Worm (Caenorhabditis elegans) whole organism, L3 larva: ENCODE data around the gene F32D8.4.

Experiments used
- R02D3.7 ChIP-seq: fragments of 150-350 bp; optimal IDR thresholded peaks from 2 replicates; lab custom pipeline; 2014; ENCODE audit warnings: missing biosample characterization, missing genetic modification characterization
- ZK546.5 ChIP-seq: sonication (generic microtip); optimal IDR thresholded peaks from 2 replicates; lab custom pipeline; 2017; ENCODE audit warnings: missing biosample characterization, missing genetic modification characterization
- aly-2 ChIP-seq: fragments of 150-350 bp; optimal IDR thresholded peaks from 2 replicates; lab custom pipeline; 2014; ENCODE audit warnings: missing biosample characterization, missing genetic modification characterization
- ama-1 ChIP-seq: fragments of 150-350 bp; optimal IDR thresholded peaks from 2 replicates; lab custom pipeline; 2018
- ceh-16 ChIP-seq: sonication (generic microtip); optimal IDR thresholded peaks from 2 replicates; lab custom pipeline; 2017; ENCODE audit warnings: missing biosample characterization, missing genetic modification characterization
- ceh-28 ChIP-seq: fragments of 150-350 bp; optimal IDR thresholded peaks from 2 replicates; lab custom pipeline; 2014; ENCODE audit warnings: missing biosample characterization, missing genetic modification reagents, missing genetic modification characterization
- ceh-82 ChIP-seq: fragments of 150-350 bp; optimal IDR thresholded peaks from 2 replicates; lab custom pipeline; 2014; ENCODE audit warnings: missing biosample characterization, missing genetic modification characterization
- ceh-9 ChIP-seq: sonication (generic microtip); optimal IDR thresholded peaks from 2 replicates; lab custom pipeline; 2018; ENCODE audit warnings: missing biosample characterization, missing genetic modification characterization
- daf-12 ChIP-seq: fragments of 150-350 bp; optimal IDR thresholded peaks from 2 replicates; lab custom pipeline; 2014; ENCODE audit warnings: missing biosample characterization, missing genetic modification reagents, missing genetic modification characterization
- egl-27 ChIP-seq: sonication (generic microtip); optimal IDR thresholded peaks from 4 replicates; lab custom pipeline; 2017; ENCODE audit warnings: missing biosample characterization, missing genetic modification reagents, missing genetic modification characterization
- egl-5 ChIP-seq: fragments of 150-350 bp; optimal IDR thresholded peaks from 2 replicates; lab custom pipeline; 2017; ENCODE audit warnings: missing biosample characterization, missing genetic modification reagents, missing genetic modification characterization, inconsistent platforms
- elt-1 ChIP-seq: fragments of 150-350 bp; optimal IDR thresholded peaks from 2 replicates; lab custom pipeline; 2014; ENCODE audit warnings: missing biosample characterization, missing genetic modification characterization
- elt-2 ChIP-seq: sonication (generic microtip); optimal IDR thresholded peaks from 2 replicates; lab custom pipeline; 2016; ENCODE audit warnings: missing genetic modification reagents, mild to moderate bottlenecking, missing genetic modification characterization, missing compliant biosample characterization
- elt-3 ChIP-seq, 3 experiments: fragments of 150-350 bp in 1 of 3; sonication (generic microtip) in 2 of 3; optimal IDR thresholded peaks; 2 replicates in 2 of 3; 4 replicates in 1 of 3; lab custom pipeline; 2014 to 2017; ENCODE audit warnings: missing biosample characterization in 3 of 3, missing genetic modification characterization in 3 of 3
- eor-1 ChIP-seq, 2 experiments: fragments of 150-350 bp; optimal IDR thresholded peaks; 2 replicates each; lab custom pipeline; 2014 to 2018; ENCODE audit warnings: missing biosample characterization in 2 of 2, missing genetic modification characterization in 2 of 2
- fkh-10 ChIP-seq: sonication (generic microtip); optimal IDR thresholded peaks from 2 replicates; lab custom pipeline; 2017; ENCODE audit warnings: missing biosample characterization, missing genetic modification reagents, missing genetic modification characterization
- fos-1 ChIP-seq: fragments of 150-350 bp; optimal IDR thresholded peaks from 2 replicates; lab custom pipeline; 2014; ENCODE audit warnings: missing biosample characterization, missing genetic modification characterization
- hmg-11 ChIP-seq: sonication (generic microtip); optimal IDR thresholded peaks from 2 replicates; lab custom pipeline; 2016; ENCODE audit warnings: missing genetic modification characterization, missing compliant biosample characterization
- lin-15B ChIP-seq: fragments of 150-350 bp; optimal IDR thresholded peaks from 2 replicates; lab custom pipeline; 2014; ENCODE audit warnings: missing biosample characterization, missing genetic modification characterization
- lin-39 ChIP-seq: fragments of 150-350 bp; optimal IDR thresholded peaks from 2 replicates; lab custom pipeline; 2018; ENCODE audit warnings: missing biosample characterization, missing genetic modification reagents, missing genetic modification characterization
- mdl-1 ChIP-seq: fragments of 150-350 bp; optimal IDR thresholded peaks from 2 replicates; lab custom pipeline; 2014; ENCODE audit warnings: missing biosample characterization, missing genetic modification characterization
- mml-1 ChIP-seq: fragments of 150-350 bp; sonication (generic microtip); optimal IDR thresholded peaks from 3 replicates; lab custom pipeline; 2014; ENCODE audit warnings: missing biosample characterization, missing genetic modification characterization
- nfya-1 ChIP-seq: sonication (generic microtip); optimal IDR thresholded peaks from 2 replicates; lab custom pipeline; 2017; ENCODE audit warnings: missing genetic modification characterization, mild to moderate bottlenecking, missing compliant biosample characterization, antibody characterized with exemption, moderate library complexity; ENCODE audit not compliant: insufficient read depth
- nhr-11 ChIP-seq: fragments of 150-350 bp; optimal IDR thresholded peaks from 2 replicates; lab custom pipeline; 2014; ENCODE audit warnings: missing biosample characterization, missing genetic modification characterization
- nhr-12 ChIP-seq: fragments of 150-350 bp; optimal IDR thresholded peaks from 2 replicates; lab custom pipeline; 2014; ENCODE audit warnings: missing biosample characterization, missing genetic modification characterization
- nhr-23 ChIP-seq: fragments of 150-350 bp; optimal IDR thresholded peaks from 2 replicates; lab custom pipeline; 2014; ENCODE audit warnings: missing biosample characterization, missing genetic modification reagents, missing genetic modification characterization
- nhr-237 ChIP-seq: fragments of 150-350 bp; optimal IDR thresholded peaks from 2 replicates; lab custom pipeline; 2014; ENCODE audit warnings: missing biosample characterization, missing genetic modification characterization
- nhr-28 ChIP-seq: fragments of 150-350 bp; optimal IDR thresholded peaks from 2 replicates; lab custom pipeline; 2014; ENCODE audit warnings: missing biosample characterization, missing genetic modification characterization
- nhr-67 ChIP-seq: fragments of 150-350 bp; optimal IDR thresholded peaks from 2 replicates; lab custom pipeline; 2014; ENCODE audit warnings: missing biosample characterization, missing genetic modification characterization
- nhr-76 ChIP-seq: fragments of 150-350 bp; sonication (generic microtip); optimal IDR thresholded peaks from 5 replicates; lab custom pipeline; 2014; ENCODE audit warnings: missing biosample characterization, missing genetic modification characterization
- nhr-77 ChIP-seq: fragments of 150-350 bp; optimal IDR thresholded peaks from 2 replicates; lab custom pipeline; 2014; ENCODE audit warnings: missing biosample characterization, missing genetic modification characterization
- pha-4 ChIP-seq: fragments of 150-350 bp; optimal IDR thresholded peaks from 2 replicates; lab custom pipeline; 2014; ENCODE audit warnings: missing biosample characterization, missing genetic modification reagents, missing genetic modification characterization
- pqm-1 ChIP-seq: fragments of 150-350 bp; optimal IDR thresholded peaks from 2 replicates; lab custom pipeline; 2017; ENCODE audit warnings: missing biosample characterization, missing genetic modification characterization, inconsistent platforms
- sea-2 ChIP-seq: fragments of 150-350 bp; sonication (generic microtip); optimal IDR thresholded peaks from 4 replicates; lab custom pipeline; 2014; ENCODE audit warnings: missing biosample characterization, missing genetic modification reagents, missing genetic modification characterization
- skn-1 ChIP-seq: fragments of 150-350 bp; optimal IDR thresholded peaks from 2 replicates; lab custom pipeline; 2014; ENCODE audit warnings: missing biosample characterization, missing genetic modification characterization
- snpc-4 ChIP-seq: fragments of 150-350 bp; optimal IDR thresholded peaks from 2 replicates; lab custom pipeline; 2014; ENCODE audit warnings: missing biosample characterization, missing genetic modification characterization
- tbx-2 ChIP-seq: sonication (generic microtip); optimal IDR thresholded peaks from 2 replicates; lab custom pipeline; 2016; ENCODE audit warnings: mild to moderate bottlenecking, missing genetic modification characterization, missing compliant biosample characterization
- unc-62 ChIP-seq: fragments of 150-350 bp; sonication (generic microtip); optimal IDR thresholded peaks from 4 replicates; lab custom pipeline; 2014; ENCODE audit warnings: missing biosample characterization, missing genetic modification reagents, missing genetic modification characterization
- zag-1 ChIP-seq: fragments of 150-350 bp; optimal IDR thresholded peaks from 2 replicates; lab custom pipeline; 2014; ENCODE audit warnings: missing biosample characterization, missing genetic modification characterization
- ztf-11 ChIP-seq: fragments of 150-350 bp; optimal IDR thresholded peaks from 2 replicates; lab custom pipeline; 2014; ENCODE audit warnings: missing biosample characterization, missing genetic modification characterization

F32D8.4 gene

DNA sequence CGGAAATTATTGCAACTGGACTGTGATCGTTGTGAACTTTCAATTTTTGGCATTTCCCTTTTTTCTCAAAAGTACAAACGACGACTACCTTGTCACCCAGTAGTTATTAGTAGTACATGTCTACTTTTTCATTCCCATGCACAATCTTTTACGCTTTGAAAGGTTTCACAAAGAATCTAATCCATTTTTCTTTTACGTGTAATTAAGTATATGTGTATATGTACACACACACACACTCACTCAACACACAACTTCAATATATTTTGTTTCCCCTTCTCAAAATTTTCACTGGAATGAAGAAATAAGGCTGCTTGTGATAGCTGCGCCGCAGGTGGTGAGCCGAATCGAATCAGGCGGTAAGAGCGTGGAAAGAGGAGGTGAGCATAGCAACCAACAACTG is 31.4 kb upstream of the F32D8.4 start, which contains the start of gene F58B4.6:
Gene F58B4.6 (plus strand): TSS at position 301 of the 400 bp plus-strand sequence.
- TF ChIP-seq nhr-12 (tag; lab: Kevin White, UChicago): no peak
- TF ChIP-seq ama-1 (lab: Kevin White, UChicago): no peak
- TF ChIP-seq lin-15B: no peak
- TF ChIP-seq nhr-28: no peak
- TF ChIP-seq nfya-1 (tag; lab: Kevin White, UChicago): no peak
- no peak for TF ChIP-seq ceh-16 (tag; lab: Kevin White, UChicago)
- no peak for TF ChIP-seq nhr-77 (tag; lab: Kevin White, UChicago)
- no peak for TF ChIP-seq R02D3.7 (tag; lab: Kevin White, UChicago)
- no peak for TF ChIP-seq hmg-11 (tag; lab: Kevin White, UChicago)

DNA sequence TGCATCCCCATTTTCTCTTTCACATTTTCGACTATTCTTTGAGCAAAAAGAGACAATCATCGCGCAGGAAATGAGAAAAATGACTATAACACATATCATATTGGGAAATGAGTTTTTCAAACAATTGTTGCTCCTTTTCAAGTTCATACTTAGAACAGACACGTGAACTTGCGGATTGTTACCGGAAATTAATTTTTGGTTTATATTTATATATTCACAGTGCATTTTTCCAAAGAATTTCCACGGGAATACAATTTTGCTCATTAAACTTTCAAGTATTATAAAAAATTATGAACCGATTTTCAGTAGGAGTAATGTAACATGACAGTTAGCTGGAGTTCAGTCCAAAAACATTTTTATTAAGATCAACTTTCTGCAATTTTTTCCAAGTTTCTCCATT is 29.9 kb upstream of the F32D8.4 start, which contains the start of gene F58B4.7:
Gene F58B4.7 (minus strand): TSS at position 101 of the 400 bp plus-strand sequence.
- no peak for TF ChIP-seq sea-2 (GFP tag; lab: Kevin White, UChicago)
- TF ChIP-seq skn-1: no peak
- no peak for TF ChIP-seq ceh-9 (tag; lab: Kevin White, UChicago)
- TF ChIP-seq nfya-1 (tag; lab: Kevin White, UChicago): no peak
- TF ChIP-seq lin-15B: no peak
- no peak for TF ChIP-seq snpc-4 (tag; lab: Kevin White, UChicago)
- no peak for TF ChIP-seq mml-1 (tag; lab: Kevin White, UChicago)
- no peak for TF ChIP-seq elt-1
- no peak for TF ChIP-seq aly-2 (tag; lab: Kevin White, UChicago)
- TF ChIP-seq daf-12: no peak
- no peak for TF ChIP-seq fkh-10
- TF ChIP-seq egl-5 (tag; lab: Kevin White, UChicago): no peak
- no peak for TF ChIP-seq tbx-2 (tag; lab: Kevin White, UChicago)

- TF ChIP-seq pqm-1 (no peak), nhr-237 (tag; lab: Kevin White, UChicago) (no peak), ceh-82 (tag; lab: Kevin White, UChicago) (no peak), lin-39 (no peak), elt-3 (tag; optimal IDR thresholded peaks at IDR 0.05; lab: Kevin White, UChicago) (no peak), elt-2 (tag; lab: Kevin White, UChicago) (no peak), ceh-16 (tag; lab: Kevin White, UChicago) (no peak), fos-1 (tag; lab: Kevin White, UChicago) (no peak)
Measured at ce11 chrV:10921747-10922146, 28.4 kb upstream of the F32D8.4 start, which contains the start of gene nas-31. Gene nas-31, minus strand, starts transcription at chrV:10921847.

ce11 chrV:10918373-10918772 is 25.0 kb upstream of the F32D8.4 start, which contains the start of gene F58B4.2:
Gene F58B4.2, minus strand, starts transcription at chrV:10918473.
- no peak for TF ChIP-seq hmg-11 (tag; lab: Kevin White, UChicago)
- no peak for TF ChIP-seq aly-2 (tag; lab: Kevin White, UChicago)
- TF ChIP-seq ama-1 (lab: Kevin White, UChicago): no peak
- TF ChIP-seq mml-1 (tag; lab: Kevin White, UChicago): no peak
- TF ChIP-seq nfya-1 (tag; lab: Kevin White, UChicago): no peak
- TF ChIP-seq daf-12: no peak
- no peak for TF ChIP-seq ztf-11 (tag; lab: Kevin White, UChicago)
- no peak for TF ChIP-seq egl-27 (tag; lab: Kevin White, UChicago)
- no peak for TF ChIP-seq ceh-9 (tag; lab: Kevin White, UChicago)
- TF ChIP-seq nhr-11 (tag; lab: Kevin White, UChicago): no peak
- TF ChIP-seq eor-1 (tag; optimal IDR thresholded peaks at IDR 0.05; lab: Kevin White, UChicago): no peak
- TF ChIP-seq ceh-82 (tag; lab: Kevin White, UChicago): no peak
- TF ChIP-seq lin-39: no peak
- no peak for TF ChIP-seq ZK546.5 (tag; lab: Kevin White, UChicago)
- TF ChIP-seq nhr-237 (tag; lab: Kevin White, UChicago): no peak
- TF ChIP-seq nhr-28: no peak
- no peak for TF ChIP-seq ceh-28 (tag; lab: Kevin White, UChicago)
- no peak for TF ChIP-seq mdl-1 (tag; lab: Kevin White, UChicago)
- no peak for TF ChIP-seq unc-62 (GFP tag; lab: Kevin White, UChicago)
- TF ChIP-seq, all 47 proteins: peak for 0

DNA sequence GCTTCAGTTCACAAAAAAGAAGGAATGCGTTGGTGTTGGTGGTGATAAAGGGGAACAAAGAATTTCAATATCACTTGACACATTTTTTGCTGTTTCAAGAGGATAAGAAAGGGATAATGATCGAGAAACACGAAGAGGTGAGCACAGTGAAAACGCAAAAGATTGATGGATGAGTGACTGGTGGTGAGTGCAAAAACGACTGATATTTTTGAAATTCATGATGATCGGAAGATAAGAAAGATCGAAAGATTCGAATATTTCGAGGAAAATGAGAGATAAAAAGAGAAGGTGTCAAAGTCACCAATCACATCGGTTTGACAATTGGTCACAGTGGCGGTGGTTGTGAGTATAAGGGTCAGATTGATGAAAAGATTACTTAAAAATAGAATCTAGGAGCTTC is 22.6 kb upstream of the F32D8.4 start:
- TF ChIP-seq nhr-67 (tag; lab: Kevin White, UChicago) (no peak), pha-4 (tag; lab: Kevin White, UChicago) (no peak), nhr-23 (no peak), zag-1 (tag; lab: Kevin White, UChicago) (no peak), elt-1 (peak; percentile 76), unc-62 (GFP tag; lab: Kevin White, UChicago) (peak; percentile 82), skn-1 (no peak), nfya-1 (tag; lab: Kevin White, UChicago) (peak; percentile 15), mml-1 (tag; lab: Kevin White, UChicago) (no peak), tbx-2 (tag; lab: Kevin White, UChicago) (no peak), egl-5 (tag; lab: Kevin White, UChicago) (no peak), nhr-76 (tag; lab: Kevin White, UChicago) (no peak)
